Worm (Caenorhabditis elegans) whole organism, mixed stage, embryonic: Measurements from ENCODE around the gene txdc-12.1.

Experiments used
- M03D4.4 ChIP-seq: sonication (generic microtip); optimal IDR thresholded peaks from 2 replicates; lab custom pipeline; 2017; ENCODE audit warnings: mild to moderate bottlenecking, missing genetic modification characterization, missing compliant biosample characterization
- ces-1 ChIP-seq: fragments of 150-350 bp; optimal IDR thresholded peaks from 2 replicates; lab custom pipeline; 2014; ENCODE audit warnings: missing biosample characterization, missing genetic modification reagents, missing genetic modification characterization
- elt-1 ChIP-seq: sonication (generic microtip); optimal IDR thresholded peaks from 2 replicates; lab custom pipeline; 2017; ENCODE audit warnings: missing genetic modification characterization, mild to moderate bottlenecking, missing compliant biosample characterization, antibody characterized with exemption, moderate library complexity, borderline replicate concordance; ENCODE audit not compliant: insufficient read depth
- flh-1 ChIP-seq: fragments of 200-800 bp; sonication (Bioruptor generic); optimal IDR thresholded peaks from 2 replicates; lab custom pipeline; 2018; ENCODE audit warnings: mild to moderate bottlenecking, missing genetic modification characterization, moderate library complexity, missing compliant biosample characterization
- hlh-1 ChIP-seq: fragments of 150-350 bp; optimal IDR thresholded peaks from 2 replicates; lab custom pipeline; 2014; ENCODE audit warnings: missing biosample characterization, missing genetic modification reagents, missing genetic modification characterization
- lin-13 ChIP-seq: fragments of 150-350 bp; optimal IDR thresholded peaks from 2 replicates; lab custom pipeline; 2014; ENCODE audit warnings: missing biosample characterization, missing genetic modification characterization
- lin-32 ChIP-seq: fragments of 200-800 bp; sonication (Bioruptor generic); optimal IDR thresholded peaks from 2 replicates; lab custom pipeline; 2018; ENCODE audit warnings: mild to moderate bottlenecking, missing genetic modification characterization, missing compliant biosample characterization
- mab-5 ChIP-seq: fragments of 150-350 bp; optimal IDR thresholded peaks from 2 replicates; lab custom pipeline; 2014; ENCODE audit warnings: missing biosample characterization, missing genetic modification characterization
- mep-1 ChIP-seq: fragments of 150-350 bp; optimal IDR thresholded peaks from 2 replicates; lab custom pipeline; 2017; ENCODE audit warnings: missing biosample characterization, missing genetic modification reagents, missing genetic modification characterization, inconsistent platforms
- mls-2 ChIP-seq: sonication (generic microtip); optimal IDR thresholded peaks from 2 replicates; lab custom pipeline; 2016; ENCODE audit warnings: mild to moderate bottlenecking, missing genetic modification characterization, moderate library complexity, missing compliant biosample characterization
- nhr-2 ChIP-seq: fragments of 150-350 bp; optimal IDR thresholded peaks from 2 replicates; lab custom pipeline; 2014; ENCODE audit warnings: missing biosample characterization, missing genetic modification characterization
- nhr-237 ChIP-seq: fragments of 150-350 bp; optimal IDR thresholded peaks from 2 replicates; lab custom pipeline; 2014; ENCODE audit warnings: missing biosample characterization, missing genetic modification characterization
- nhr-76 ChIP-seq: sonication (generic microtip); optimal IDR thresholded peaks from 2 replicates; lab custom pipeline; 2017; ENCODE audit warnings: missing biosample characterization, missing genetic modification characterization
- pha-4 ChIP-seq: fragments of 150-350 bp; optimal IDR thresholded peaks from 2 replicates; lab custom pipeline; 2018; ENCODE audit warnings: missing biosample characterization, missing genetic modification reagents, missing genetic modification characterization
- sem-2 ChIP-seq: fragments of 200-800 bp; sonication (Bioruptor generic); optimal IDR thresholded peaks from 2 replicates; lab custom pipeline; 2018; ENCODE audit warnings: mild to moderate bottlenecking, missing genetic modification characterization, missing compliant biosample characterization
- tbx-8 ChIP-seq: fragments of 200-800 bp; sonication (Bioruptor generic); optimal IDR thresholded peaks from 2 replicates; lab custom pipeline; 2018; ENCODE audit warnings: mild to moderate bottlenecking, missing genetic modification characterization, moderate library complexity, missing compliant biosample characterization
- unc-120 ChIP-seq: sonication (generic microtip); optimal IDR thresholded peaks from 2 replicates; lab custom pipeline; 2017; ENCODE audit warnings: missing genetic modification characterization, missing compliant biosample characterization; ENCODE audit not compliant: poor library complexity, severe bottlenecking
- unc-39 ChIP-seq: fragments of 150-350 bp; optimal IDR thresholded peaks from 2 replicates; lab custom pipeline; 2014; ENCODE audit warnings: missing biosample characterization, missing genetic modification characterization
- ztf-11 ChIP-seq: fragments of 150-350 bp; optimal IDR thresholded peaks from 2 replicates; lab custom pipeline; 2014; ENCODE audit warnings: missing biosample characterization, missing genetic modification characterization

txdc-12.1 gene

DNA sequence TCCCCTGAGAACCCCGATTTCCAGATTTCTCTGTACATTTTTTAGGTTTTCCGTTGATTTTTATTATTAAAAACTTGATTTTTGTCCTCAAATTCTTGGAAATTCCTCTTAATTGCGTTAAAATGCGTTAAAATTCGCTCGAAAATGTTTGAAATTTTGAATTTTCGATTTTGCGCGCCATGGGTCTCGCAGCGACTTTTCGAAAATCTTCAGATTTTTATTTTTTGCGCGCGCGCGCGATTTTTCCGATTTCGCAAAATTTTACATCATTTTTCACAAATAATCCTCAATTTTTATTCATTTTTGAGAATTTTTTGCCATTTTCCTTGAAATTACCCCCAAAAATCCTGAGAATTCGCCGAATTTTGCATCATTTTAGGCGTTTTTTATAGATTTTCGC lies 43.9 kb downstream of the txdc-12.1 start:
- TF ChIP-seq nhr-76 = no peak
- TF ChIP-seq ztf-11 (tag; lab: Kevin White, UChicago) = no peak
- no peak for TF ChIP-seq pha-4
- no peak for TF ChIP-seq nhr-2 (tag; lab: Kevin White, UChicago)
- no peak for TF ChIP-seq tbx-8
- no peak for TF ChIP-seq M03D4.4
- TF ChIP-seq mep-1 (tag; lab: Kevin White, UChicago) = no peak
- no peak for TF ChIP-seq lin-13 (tag; lab: Kevin White, UChicago)
- TF ChIP-seq sem-2 (GFP tag; lab: Kevin White, UChicago) = no peak
- TF ChIP-seq hlh-1 = no peak
- no peak for TF ChIP-seq unc-120 (tag; lab: Kevin White, UChicago)
- TF ChIP-seq mls-2 = no peak
- no peak for TF ChIP-seq mab-5
- TF ChIP-seq lin-32 (GFP tag; lab: Kevin White, UChicago) = no peak
- TF ChIP-seq ces-1 (GFP tag; lab: Kevin White, UChicago) = no peak
- no peak for TF ChIP-seq elt-1
- no peak for TF ChIP-seq unc-39 (tag; lab: Kevin White, UChicago)
- no peak for TF ChIP-seq nhr-237
- no peak for TF ChIP-seq flh-1
- TF ChIP-seq, all 35 proteins: peak for 0

DNA sequence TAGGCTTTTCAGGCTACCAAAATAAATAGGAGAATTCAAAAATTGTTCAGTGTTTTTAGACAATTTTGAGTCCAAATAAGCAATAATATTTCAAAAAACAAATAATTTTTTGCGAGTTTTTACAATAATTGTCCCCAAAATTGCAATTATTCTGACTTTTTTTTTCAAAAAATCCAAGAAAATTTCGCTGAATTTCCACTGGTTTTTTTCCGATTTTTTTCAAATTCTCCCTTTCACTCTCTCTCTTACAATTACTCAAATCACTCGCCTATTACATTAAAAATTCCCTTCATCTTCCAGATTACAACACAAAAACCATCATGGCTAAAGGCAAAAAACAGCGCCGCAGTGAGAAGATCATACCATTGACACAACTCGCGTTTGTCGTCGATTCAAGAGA lies 48.9 kb downstream of the txdc-12.1 start, which contains the start of gene Y57A10A.31:
Y57A10A.31 (plus strand) TSS at position 301 of the 400 bp plus-strand sequence.
- TF ChIP-seq nhr-2 (tag; lab: Kevin White, UChicago) (no peak), ztf-11 (tag; lab: Kevin White, UChicago) (no peak), nhr-76 (no peak)
